Fruit fly (Drosophila melanogaster): ENCODE measurements around the gene Mipp1.

The Mipp1 gene

dm6 chr3L:16609120-16609519 lies 36.0 kb upstream of the Mipp1 start, which contains the start of gene CG4098 (continued):
- peak; percentile 54 for TF ChIP-seq Fer3 (tag; optimal IDR thresholded peaks at IDR 0.05)
- no peak for TF ChIP-seq pfk (GFP tag; optimal IDR thresholded peaks at IDR 0.05)
- peak; percentile 25 for TF ChIP-seq CG13123 (GFP tag; optimal IDR thresholded peaks at IDR 0.05)
- no peak for TF ChIP-seq bigmax (GFP tag; optimal IDR thresholded peaks at IDR 0.05)
- TF ChIP-seq zfh2 (GFP tag; optimal IDR thresholded peaks at IDR 0.05), result peak; percentile 75
- peak; percentile 30; the same call in 1 of the 2 replicates for TF ChIP-seq CG31224 (GFP tag; IDR thresholded peaks at IDR 0.05)
- no peak for TF ChIP-seq ro (GFP tag; IDR thresholded peaks at IDR 0.05)
- peak; percentile 85; the same call in 2 of the 3 replicates for TF ChIP-seq CG11456 (GFP tag; IDR thresholded peaks at IDR 0.05)
- no peak for TF ChIP-seq klu (GFP tag; IDR thresholded peaks at IDR 0.05)
- no peak for TF ChIP-seq CG4424 (GFP tag; optimal IDR thresholded peaks at IDR 0.05)
- TF ChIP-seq NC2β (GFP tag; optimal IDR thresholded peaks at IDR 0.05), result peak; percentile 44
- no peak for TF ChIP-seq Hr39 (optimal IDR thresholded peaks at IDR 0.05)
- no peak for TF ChIP-seq Dfd (GFP tag; optimal IDR thresholded peaks at IDR 0.05)
- TF ChIP-seq HHEX (GFP tag; optimal IDR thresholded peaks at IDR 0.05), result peak; percentile 13
- peak; percentile 84 for TF ChIP-seq CG2120 (GFP tag; optimal IDR thresholded peaks at IDR 0.05)
- peak; percentile 5 for TF ChIP-seq CG14710 (tag; optimal IDR thresholded peaks at IDR 0.05)
- TF ChIP-seq gcm (GFP tag; optimal IDR thresholded peaks at IDR 0.05), result no peak
- no peak for TF ChIP-seq Spps (tag; optimal IDR thresholded peaks at IDR 0.05)
- peak; percentile 52; the same call in 1 of the 2 replicates for TF ChIP-seq ttk (GFP tag; IDR thresholded peaks at IDR 0.05)
- peak; percentile 53 for TF ChIP-seq CG17359 (tag; optimal IDR thresholded peaks at IDR 0.05)
- no peak for TF ChIP-seq CG15601 (tag; optimal IDR thresholded peaks at IDR 0.05)
- no peak for TF ChIP-seq CG11695 (GFP tag; IDR thresholded peaks at IDR 0.05)
- TF ChIP-seq CG2678 (tag; optimal IDR thresholded peaks at IDR 0.05), result peak; percentile 38
- no peak for TF ChIP-seq mld (GFP tag; IDR thresholded peaks at IDR 0.05; ENCODE audit: partially characterized antibody)
- TF ChIP-seq Doc3 (GFP tag; IDR thresholded peaks at IDR 0.05; ENCODE audit: partially characterized antibody), result 0 out of 3 replicates have a peak, but pooled peaks have one; percentile 10
- no peak for TF ChIP-seq repo (GFP tag; optimal IDR thresholded peaks at IDR 0.05)
- peak; percentile 50; the same call in 2 of the 3 replicates for TF ChIP-seq Optix (GFP tag; IDR thresholded peaks at IDR 0.05)
- TF ChIP-seq CrebB (tag; optimal IDR thresholded peaks at IDR 0.05), result peak; percentile 2
- peak; percentile 91 for TF ChIP-seq Gug (GFP tag; IDR thresholded peaks at IDR 0.05)
- TF ChIP-seq dm (GFP tag; optimal IDR thresholded peaks at IDR 0.05), result peak; percentile 11
- no peak for TF ChIP-seq dan (GFP tag; IDR thresholded peaks at IDR 0.05)
- TF ChIP-seq abd-A (tag; optimal IDR thresholded peaks at IDR 0.05), result no peak
- no peak; the same call in 1 of the 2 replicates for TF ChIP-seq amos (GFP tag; IDR thresholded peaks at IDR 0.05; ENCODE audit: partially characterized antibody)
- TF ChIP-seq bsh (GFP tag; optimal IDR thresholded peaks at IDR 0.05), result peak in 1 of 2 experiments; percentile 47
- TF ChIP-seq kni (GFP tag; optimal IDR thresholded peaks at IDR 0.05), result no peak
- peak; percentile 77 for TF ChIP-seq gfzf (GFP tag; optimal IDR thresholded peaks at IDR 0.05)
- TF ChIP-seq Lim3 (GFP tag; IDR thresholded peaks at IDR 0.05), result no peak
- peak; percentile 65 for TF ChIP-seq Taf1 (GFP tag; IDR thresholded peaks at IDR 0.05)
- no peak for TF ChIP-seq Bgb (GFP tag; IDR thresholded peaks at IDR 0.05; ENCODE audit: partially characterized antibody)
- TF ChIP-seq CG6765 (GFP tag; optimal IDR thresholded peaks at IDR 0.05), result no peak
- peak; percentile 55 for TF ChIP-seq CG9817 (tag; optimal IDR thresholded peaks at IDR 0.05)
- no peak for TF ChIP-seq Gsc (GFP tag; IDR thresholded peaks at IDR 0.05)
- peak; percentile 0 for TF ChIP-seq CG2116 (GFP tag; optimal IDR thresholded peaks at IDR 0.05)
- TF ChIP-seq Max (GFP tag; optimal IDR thresholded peaks at IDR 0.05), result no peak
- TF ChIP-seq CG17612 (GFP tag; IDR thresholded peaks at IDR 0.05), result peak; percentile 30; the same call in 1 of the 2 replicates
- TF ChIP-seq exex (tag; optimal IDR thresholded peaks at IDR 0.05), result no peak
- no peak for TF ChIP-seq C15 (GFP tag; IDR thresholded peaks at IDR 0.05)
- peak; percentile 58 for TF ChIP-seq pho (GFP tag; optimal IDR thresholded peaks at IDR 0.05)
- peak; percentile 8 for TF ChIP-seq CG9727 (GFP tag; optimal IDR thresholded peaks at IDR 0.05)
- peak; percentile 44 for TF ChIP-seq CG7839 (tag; optimal IDR thresholded peaks at IDR 0.05)
- TF ChIP-seq tna (GFP tag; IDR thresholded peaks at IDR 0.05; ENCODE audit: partially characterized antibody), result no peak
